Worm (Caenorhabditis elegans) whole organism, late embryonic: ENCODE measurements around the gene R13H7.2.

ENCODE experiments used
- C08G9.2 ChIP-seq: sonication (generic microtip); optimal IDR thresholded peaks from 2 replicates; lab custom pipeline; 2016; ENCODE audit warnings: mild to moderate bottlenecking, missing genetic modification characterization, moderate library complexity, missing compliant biosample characterization
- F13H6.1 ChIP-seq: sonication (generic microtip); optimal IDR thresholded peaks from 2 replicates; lab custom pipeline; 2016; ENCODE audit warnings: missing genetic modification characterization, missing compliant biosample characterization
- ceh-14 ChIP-seq: sonication (generic microtip); optimal IDR thresholded peaks from 2 replicates; lab custom pipeline; 2016; ENCODE audit warnings: missing genotype, missing genetic modification characterization, missing compliant biosample characterization
- ceh-30 ChIP-seq: fragments of 150-350 bp; optimal IDR thresholded peaks from 2 replicates; lab custom pipeline; 2014; ENCODE audit warnings: missing biosample characterization, missing genetic modification characterization
- ceh-31 ChIP-seq: sonication (generic microtip); optimal IDR thresholded peaks from 2 replicates; lab custom pipeline; 2016; ENCODE audit warnings: missing genetic modification characterization, missing compliant biosample characterization
- ceh-9 ChIP-seq: sonication (generic microtip); optimal IDR thresholded peaks from 2 replicates; lab custom pipeline; 2016; ENCODE audit warnings: mild to moderate bottlenecking, missing genetic modification characterization, inconsistent platforms, missing compliant biosample characterization
- che-1 ChIP-seq: sonication (generic microtip); optimal IDR thresholded peaks from 2 replicates; lab custom pipeline; 2016; ENCODE audit warnings: mild to moderate bottlenecking, missing genetic modification characterization, missing compliant biosample characterization
- fax-1 ChIP-seq: sonication (generic microtip); optimal IDR thresholded peaks from 2 replicates; lab custom pipeline; 2016; ENCODE audit warnings: missing genotype, missing genetic modification characterization, missing compliant biosample characterization
- fkh-10 ChIP-seq: fragments of 150-350 bp; optimal IDR thresholded peaks from 2 replicates; lab custom pipeline; 2014; ENCODE audit warnings: missing biosample characterization, missing genetic modification reagents, missing genetic modification characterization
- fkh-6 ChIP-seq: sonication (generic microtip); optimal IDR thresholded peaks from 2 replicates; lab custom pipeline; 2016; ENCODE audit warnings: missing genetic modification characterization, missing compliant biosample characterization
- gmeb-2 ChIP-seq: sonication (generic microtip); optimal IDR thresholded peaks from 2 replicates; lab custom pipeline; 2016; ENCODE audit warnings: missing genetic modification characterization, inconsistent platforms, missing compliant biosample characterization
- npax-4 ChIP-seq: sonication (generic microtip); optimal IDR thresholded peaks from 2 replicates; lab custom pipeline; 2016; ENCODE audit warnings: missing genetic modification characterization, missing compliant biosample characterization
- rnt-1 ChIP-seq: sonication (generic microtip); optimal IDR thresholded peaks from 2 replicates; lab custom pipeline; 2016; ENCODE audit warnings: missing genetic modification characterization, missing compliant biosample characterization
- sox-4 ChIP-seq: sonication (generic microtip); optimal IDR thresholded peaks from 2 replicates; lab custom pipeline; 2017; ENCODE audit warnings: mild to moderate bottlenecking, missing genetic modification characterization, inconsistent platforms, missing compliant biosample characterization
- tbx-7 ChIP-seq: sonication (generic microtip); optimal IDR thresholded peaks from 2 replicates; lab custom pipeline; 2016; ENCODE audit warnings: missing genotype, missing genetic modification characterization, missing compliant biosample characterization
- ttx-3 ChIP-seq: sonication (generic microtip); optimal IDR thresholded peaks from 2 replicates; lab custom pipeline; 2016; ENCODE audit warnings: missing genetic modification reagents, missing genetic modification characterization, missing compliant biosample characterization

The R13H7.2 gene

ce11 chrIV:6802132-6802531 lies 57.0 kb downstream of the R13H7.2 start, which contains the start of the genes cest-4 and C17H12.11:
cest-4 (minus strand) TSS chrIV:6802337.
C17H12.11 (plus strand) TSS chrIV:6802387.
- TF ChIP-seq ceh-30 (tag; lab: Kevin White, UChicago) (no peak), C08G9.2 (tag; lab: Kevin White, UChicago) (no peak), rnt-1 (tag; lab: Kevin White, UChicago) (no peak), tbx-7 (tag; lab: Kevin White, UChicago) (no peak), fax-1 (no peak), che-1 (tag; lab: Kevin White, UChicago) (no peak), ceh-31 (tag; lab: Kevin White, UChicago) (no peak), F13H6.1 (tag; lab: Kevin White, UChicago) (no peak), sox-4 (tag; lab: Kevin White, UChicago) (no peak), fkh-10 (GFP tag; lab: Kevin White, UChicago) (no peak), npax-4 (tag; lab: Kevin White, UChicago) (no peak), fkh-6 (tag; lab: Kevin White, UChicago) (no peak), ceh-9 (no peak), ceh-14 (tag; lab: Kevin White, UChicago) (no peak), ttx-3 (no peak), gmeb-2 (tag; lab: Kevin White, UChicago) (no peak)
- TF ChIP-seq, all 69 proteins: peak for 0
